Fruit fly (Drosophila melanogaster): Measurements from ENCODE around the gene CoRest.

DNA sequence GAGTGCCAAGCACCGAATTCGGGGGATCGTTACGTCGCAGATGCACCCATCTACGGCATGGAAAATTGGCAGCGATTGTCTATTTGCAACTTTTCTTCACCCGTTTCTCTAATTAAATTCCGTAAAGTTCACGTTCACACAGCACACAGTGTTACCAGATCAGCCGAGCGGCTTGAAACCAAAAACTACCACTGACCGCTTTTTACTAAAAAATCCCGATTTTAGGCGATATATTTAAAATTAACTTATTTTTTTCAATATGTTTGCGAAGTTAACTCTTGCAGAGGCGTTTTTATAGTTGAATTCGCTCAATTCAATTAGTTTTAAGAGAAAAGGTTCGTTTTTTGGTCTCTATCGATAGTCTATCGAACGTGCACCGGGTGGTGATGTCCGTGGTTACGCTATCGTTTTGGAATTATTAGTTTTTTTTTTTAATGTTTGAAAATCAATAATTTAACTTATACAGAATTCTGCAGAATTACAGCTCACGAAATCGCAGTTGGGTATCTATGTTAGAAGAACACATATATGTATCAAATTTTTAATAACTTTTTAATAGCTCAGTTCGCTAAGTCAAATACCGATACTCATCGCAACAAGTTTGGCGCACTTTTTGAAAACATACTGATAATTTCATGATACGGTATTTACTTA lies 58.0 kb downstream of the CoRest start, which contains the start of gene Tao:
- TF ChIP-seq Dll (optimal IDR thresholded peaks at IDR 0.05) (no peak), CG8478 (optimal IDR thresholded peaks at IDR 0.05) (no peak), EcR (GFP tag; optimal IDR thresholded peaks at IDR 0.05) (no peak), usp (GFP tag; optimal IDR thresholded peaks at IDR 0.05) (no peak), psq (optimal IDR thresholded peaks at IDR 0.05) (no peak), pan (optimal IDR thresholded peaks at IDR 0.05) (no peak)

All from whole organism.